Worm (Caenorhabditis elegans) whole organism, late embryonic: Measurements from ENCODE around the gene irld-30.

ENCODE experiments used
- K09A11.1 ChIP-seq: sonication (generic microtip); optimal IDR thresholded peaks from 2 replicates; lab custom pipeline; 2017; ENCODE audit warnings: antibody characterized with exemption, mild to moderate bottlenecking, missing genetic modification characterization, missing compliant biosample characterization; ENCODE audit not compliant: insufficient read depth
- ceh-19 ChIP-seq: fragments of 200-800 bp; sonication (Bioruptor generic); optimal IDR thresholded peaks from 2 replicates; lab custom pipeline; 2018; ENCODE audit warnings: mild to moderate bottlenecking, missing genetic modification characterization, missing compliant biosample characterization
- ceh-22 ChIP-seq: sonication (generic microtip); optimal IDR thresholded peaks from 2 replicates; lab custom pipeline; 2017; ENCODE audit warnings: missing biosample characterization, missing genetic modification characterization
- dmd-4 ChIP-seq: sonication (generic microtip); optimal IDR thresholded peaks from 2 replicates; lab custom pipeline; 2016; ENCODE audit warnings: borderline replicate concordance, missing genetic modification characterization, missing compliant biosample characterization
- dve-1 ChIP-seq: sonication (generic microtip); optimal IDR thresholded peaks from 2 replicates; lab custom pipeline; 2017; ENCODE audit warnings: antibody characterized with exemption, mild to moderate bottlenecking, missing genetic modification characterization, missing compliant biosample characterization
- elt-2 ChIP-seq: sonication (generic microtip); optimal IDR thresholded peaks from 2 replicates; lab custom pipeline; 2016; ENCODE audit warnings: missing genetic modification reagents, missing genetic modification characterization, missing compliant biosample characterization
- ets-4 ChIP-seq: sonication (generic microtip); optimal IDR thresholded peaks from 2 replicates; lab custom pipeline; 2016; ENCODE audit warnings: missing genetic modification characterization, missing compliant biosample characterization
- fax-1 ChIP-seq: sonication (generic microtip); optimal IDR thresholded peaks from 2 replicates; lab custom pipeline; 2016; ENCODE audit warnings: missing genotype, missing genetic modification characterization, missing compliant biosample characterization
- fkh-10 ChIP-seq: fragments of 150-350 bp; optimal IDR thresholded peaks from 2 replicates; lab custom pipeline; 2014; ENCODE audit warnings: missing biosample characterization, missing genetic modification reagents, missing genetic modification characterization
- lin-11 ChIP-seq: fragments of 200-800 bp; sonication (Bioruptor generic); optimal IDR thresholded peaks from 2 replicates; lab custom pipeline; 2018; ENCODE audit warnings: mild to moderate bottlenecking, missing genetic modification characterization, missing compliant biosample characterization
- nfya-1 ChIP-seq: sonication (generic microtip); optimal IDR thresholded peaks from 2 replicates; lab custom pipeline; 2017; ENCODE audit warnings: missing genetic modification characterization, mild to moderate bottlenecking, missing compliant biosample characterization, antibody characterized with exemption, moderate library complexity
- nhr-11 ChIP-seq: fragments of 150-350 bp; optimal IDR thresholded peaks from 2 replicates; lab custom pipeline; 2014; ENCODE audit warnings: missing biosample characterization, missing genetic modification characterization
- pqm-1 ChIP-seq: sonication (generic microtip); optimal IDR thresholded peaks from 2 replicates; lab custom pipeline; 2016; ENCODE audit warnings: missing genetic modification characterization, missing compliant biosample characterization
- ref-2 ChIP-seq: sonication (generic microtip); optimal IDR thresholded peaks from 2 replicates; lab custom pipeline; 2016; ENCODE audit warnings: missing genetic modification characterization, missing compliant biosample characterization

DNA sequence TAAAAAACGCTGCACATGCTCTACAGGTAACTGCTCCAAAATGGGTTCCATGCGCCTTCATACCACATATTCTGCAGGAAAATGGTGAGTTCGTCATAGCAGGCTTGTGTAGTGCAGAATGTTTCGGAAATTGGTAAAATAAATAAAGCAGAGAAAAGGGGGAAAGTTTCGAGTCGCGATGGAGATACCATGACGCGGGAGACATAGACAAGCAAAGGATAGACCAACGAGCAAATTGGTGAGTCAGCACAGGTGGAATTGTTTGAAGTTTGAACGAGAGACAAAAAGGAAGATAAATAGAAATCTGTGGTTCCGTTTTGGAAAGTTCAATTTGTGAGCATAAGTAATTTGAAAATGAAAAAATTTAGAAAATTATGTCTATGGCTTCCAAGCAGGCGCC lies 50.9 kb downstream of the irld-30 start, which contains the start of gene nhr-225:
- no peak for TF ChIP-seq lin-11
- no peak for TF ChIP-seq nhr-11 (tag; lab: Kevin White, UChicago)
- TF ChIP-seq fax-1: no peak
- no peak for TF ChIP-seq ceh-22 (tag; lab: Kevin White, UChicago)
- no peak for TF ChIP-seq dve-1 (tag; lab: Kevin White, UChicago)
- no peak for TF ChIP-seq elt-2 (tag; lab: Kevin White, UChicago)
- TF ChIP-seq ceh-19 (GFP tag; lab: Kevin White, UChicago): no peak
- no peak for TF ChIP-seq K09A11.1 (tag; lab: Kevin White, UChicago)
- no peak for TF ChIP-seq fkh-10 (GFP tag; lab: Kevin White, UChicago)
- no peak for TF ChIP-seq ets-4 (tag; lab: Kevin White, UChicago)
- TF ChIP-seq ref-2: no peak
- no peak for TF ChIP-seq pqm-1 (tag; lab: Kevin White, UChicago)
- no peak for TF ChIP-seq dmd-4
- TF ChIP-seq nfya-1 (tag; lab: Kevin White, UChicago): no peak
